Fruit fly (Drosophila melanogaster) S2 (cell line): Measurements from ENCODE around the gene CG31077.

ENCODE experiments used
- CG8478 ChIP-seq: fragments of >200 bp; optimal IDR thresholded peaks from 2 replicates; lab custom pipeline; 2018
- CTCF ChIP-seq, 2 experiments: fragments of >200 bp; optimal IDR thresholded peaks; 2 replicates each; lab custom pipeline; 2018

DNA sequence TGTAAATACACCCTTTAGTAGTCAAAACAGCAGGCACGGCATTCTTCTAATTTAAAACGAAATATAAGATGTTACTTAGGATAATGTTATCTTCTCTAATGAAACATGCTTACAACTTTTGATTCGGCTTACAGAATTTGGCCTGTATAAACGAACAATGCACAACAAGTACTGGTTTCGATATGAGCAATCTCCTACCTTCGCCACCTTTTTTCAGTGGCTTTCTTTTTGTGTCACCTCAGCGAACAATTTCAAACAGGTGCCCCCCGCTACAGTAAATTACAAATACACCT, 31.3 kb upstream of the CG31077 start:
- no peak for TF ChIP-seq CG8478
- no peak for TF ChIP-seq CTCF (optimal IDR thresholded peaks at IDR 0.05; lab: Kevin White, UChicago)
